Worm (Caenorhabditis elegans): ENCODE results near the gene svh-5.

svh-5 gene

DNA sequence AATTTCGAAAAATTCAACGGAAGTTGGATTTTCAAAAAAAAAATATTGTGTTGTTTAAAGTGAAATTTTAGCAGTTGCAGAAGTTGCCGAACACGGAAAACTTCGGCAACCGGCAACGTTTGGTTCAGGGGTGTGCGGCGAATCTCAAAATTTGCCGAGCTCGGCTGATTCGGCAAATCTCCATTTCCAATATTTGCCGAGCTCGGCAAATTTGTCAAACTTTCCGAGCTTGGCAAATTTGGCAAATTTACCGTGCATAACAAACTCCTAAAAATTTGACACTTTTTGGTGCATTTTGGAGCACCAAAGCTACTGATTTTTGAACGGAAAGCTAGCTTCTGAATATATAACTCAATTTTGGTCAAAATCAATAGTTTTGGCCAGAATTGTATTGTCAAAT, 56.4 kb downstream of the svh-5 start:
- no peak for TF ChIP-seq nhr-12 (tag; optimal IDR thresholded peaks at IDR 0.05)
- TF ChIP-seq flh-1 (GFP tag; optimal IDR thresholded peaks at IDR 0.05) = no peak
- TF ChIP-seq elt-3 (tag; optimal IDR thresholded peaks at IDR 0.05) = no peak
- no peak for TF ChIP-seq cnd-1 (tag; optimal IDR thresholded peaks at IDR 0.05)
- no peak for TF ChIP-seq zip-8 (tag; optimal IDR thresholded peaks at IDR 0.05)
- TF ChIP-seq ham-2 (GFP tag; optimal IDR thresholded peaks at IDR 0.05) = no peak
- TF ChIP-seq nhr-76 (tag; optimal IDR thresholded peaks at IDR 0.05) = no peak
- TF ChIP-seq snpc-4 (tag; optimal IDR thresholded peaks at IDR 0.05) = no peak
- no peak for TF ChIP-seq ces-1 (GFP tag; optimal IDR thresholded peaks at IDR 0.05)
- TF ChIP-seq lin-13 (tag; optimal IDR thresholded peaks at IDR 0.05) = no peak
- no peak for TF ChIP-seq nhr-2 (tag; optimal IDR thresholded peaks at IDR 0.05)
- no peak for TF ChIP-seq bed-3 (GFP tag; optimal IDR thresholded peaks at IDR 0.05)
- no peak for TF ChIP-seq lsy-2 (tag; optimal IDR thresholded peaks at IDR 0.05)
- no peak for TF ChIP-seq sptf-1 (tag; optimal IDR thresholded peaks at IDR 0.05)
- no peak for TF ChIP-seq M03D4.4 (tag; optimal IDR thresholded peaks at IDR 0.05)
- no peak for TF ChIP-seq unc-120 (tag; optimal IDR thresholded peaks at IDR 0.05; ENCODE audit: poor library complexity, severe bottlenecking)
- TF ChIP-seq nhr-237 (tag; optimal IDR thresholded peaks at IDR 0.05) = no peak
- TF ChIP-seq pha-4 (tag; optimal IDR thresholded peaks at IDR 0.05) = no peak
- TF ChIP-seq drap-1 (GFP tag; optimal IDR thresholded peaks at IDR 0.05) = no peak

Data from whole organism, mixed stage, embryonic.